Fruit fly (Drosophila melanogaster): ENCODE measurements around the gene futsch.
A peak's percentile ranks its signal among the peaks of the same experiment; 100 is the strongest.

Gene futsch

DNA sequence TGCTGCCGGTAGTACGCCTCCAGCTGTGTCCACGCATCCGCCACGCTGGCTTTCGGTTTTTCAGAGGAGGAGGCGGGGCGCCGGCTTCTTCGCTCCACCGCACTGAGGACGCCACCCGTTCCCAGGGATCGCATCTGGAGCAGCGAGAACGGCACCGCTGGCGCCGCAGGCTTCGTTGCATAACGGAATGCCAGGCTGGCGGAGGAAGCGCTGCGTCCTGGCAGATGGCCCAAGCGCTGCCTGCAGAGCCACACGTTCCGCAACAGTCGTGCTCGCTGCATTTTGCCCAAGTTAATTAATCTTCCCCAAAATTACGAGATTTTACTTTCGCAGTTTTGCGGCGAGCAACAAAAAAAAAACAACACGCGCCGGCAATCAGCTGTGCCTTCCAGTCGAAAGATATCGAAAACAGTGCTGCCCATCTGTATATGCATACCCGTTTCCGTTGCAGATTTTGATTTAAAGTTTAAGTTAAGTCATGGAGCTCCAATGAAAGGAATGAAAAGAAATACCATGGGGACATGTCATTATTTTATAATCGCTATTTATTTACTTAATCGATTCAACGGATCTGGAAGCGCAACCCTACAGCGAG is 51.5 kb downstream of the futsch start, which contains the start of gene Lrpprc2 (continued):
- TF ChIP-seq CG2116 (GFP tag; optimal IDR thresholded peaks at IDR 0.05) (peak; percentile 62), CG10267 (tag; optimal IDR thresholded peaks at IDR 0.05) (peak; percentile 10), stwl (tag; optimal IDR thresholded peaks at IDR 0.05) (peak; percentile 37), Dll (GFP tag; IDR thresholded peaks at IDR 0.05; ENCODE audit: partially characterized antibody) (0 out of 4 replicates have a peak, but pooled peaks have one; percentile 27), CG7271 (tag; optimal IDR thresholded peaks at IDR 0.05) (no peak), CG8944 (GFP tag; optimal IDR thresholded peaks at IDR 0.05) (no peak), ci (GFP tag; IDR thresholded peaks at IDR 0.05) (peak; percentile 64; the same call in 1 of the 3 replicates), wek (GFP tag; optimal IDR thresholded peaks at IDR 0.05) (peak; percentile 2), CG9797 (GFP tag; optimal IDR thresholded peaks at IDR 0.05) (peak; percentile 6), CG33557 (GFP tag; optimal IDR thresholded peaks at IDR 0.05) (peak; percentile 0), Ets65A (GFP tag) (peak; percentile 34), CG10543 (GFP tag; optimal IDR thresholded peaks at IDR 0.05) (peak; percentile 6), pfk (GFP tag; optimal IDR thresholded peaks at IDR 0.05) (peak; percentile 34), CG15601 (tag; optimal IDR thresholded peaks at IDR 0.05) (no peak), CG13123 (GFP tag; optimal IDR thresholded peaks at IDR 0.05) (no peak), run (tag; optimal IDR thresholded peaks at IDR 0.05) (no peak), CG17186 (GFP tag; optimal IDR thresholded peaks at IDR 0.05) (peak; percentile 3), caup (GFP tag; optimal IDR thresholded peaks at IDR 0.05; ENCODE audit: severe bottlenecking) (no peak), CTCF (GFP tag; optimal IDR thresholded peaks at IDR 0.05) (peak; percentile 35), CG12744 (GFP tag; optimal IDR thresholded peaks at IDR 0.05) (no peak), MESR4 (GFP tag; optimal IDR thresholded peaks at IDR 0.05) (peak; percentile 39), pzg (GFP tag; optimal IDR thresholded peaks at IDR 0.05) (peak; percentile 36), HLHmδ (GFP tag; optimal IDR thresholded peaks at IDR 0.05) (no peak), pita (GFP tag; optimal IDR thresholded peaks at IDR 0.05) (no peak), Myb (GFP tag; optimal IDR thresholded peaks at IDR 0.05) (peak; percentile 91), BEAF-32 (GFP tag; optimal IDR thresholded peaks at IDR 0.05) (peak; percentile 14), CG15514 (GFP tag; optimal IDR thresholded peaks at IDR 0.05) (peak; percentile 56), Scr (GFP tag; IDR thresholded peaks at IDR 0.05; ENCODE audit: partially characterized antibody) (0 out of 2 replicates have a peak, but pooled peaks have one; percentile 16), CG1603 (tag; optimal IDR thresholded peaks at IDR 0.05) (no peak), repo (GFP tag; optimal IDR thresholded peaks at IDR 0.05) (no peak), CG14710 (tag; optimal IDR thresholded peaks at IDR 0.05) (peak; percentile 24), dm (GFP tag; optimal IDR thresholded peaks at IDR 0.05) (peak; percentile 24), YL-1 (GFP tag; optimal IDR thresholded peaks at IDR 0.05) (peak; percentile 53), CG7987 (GFP tag; optimal IDR thresholded peaks at IDR 0.05) (peak; percentile 17), CG13287 (GFP tag; IDR thresholded peaks at IDR 0.05; ENCODE audit: partially characterized antibody) (peak; percentile 46; the same call in 1 of the 2 replicates), Pdp1 (GFP tag; optimal IDR thresholded peaks at IDR 0.05) (peak in 1 of 2 experiments; percentile 95)

DNA sequence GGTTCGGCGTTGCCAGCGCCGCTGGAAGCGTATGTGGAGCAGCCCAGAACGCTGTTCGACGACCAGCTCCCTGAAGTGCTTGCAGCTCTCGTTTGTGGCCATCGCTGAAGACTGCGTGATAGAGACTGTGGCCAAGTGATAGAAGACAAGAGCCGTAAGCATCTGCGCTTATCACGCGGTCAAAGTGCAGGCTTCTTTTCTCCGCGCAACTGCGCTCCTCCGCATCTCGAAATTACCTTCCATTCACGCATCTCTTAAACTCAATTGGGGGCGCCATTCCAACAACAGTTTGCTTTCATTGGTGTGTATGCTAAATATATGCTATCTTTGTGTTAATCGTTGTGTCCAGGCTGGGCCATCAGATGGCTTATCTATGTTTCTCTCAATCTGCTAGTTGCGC is 52.7 kb downstream of the futsch start, which contains the start of gene CG14787:
TSS of gene CG14787 (minus strand) at position 133 of the 400 bp plus-strand sequence.
- TF ChIP-seq CG2889 (GFP tag; IDR thresholded peaks at IDR 0.05) (no peak), h (optimal IDR thresholded peaks at IDR 0.05) (no peak), dmrt99B (tag; optimal IDR thresholded peaks at IDR 0.05) (no peak), CG18011 (GFP tag; optimal IDR thresholded peaks at IDR 0.05) (no peak), nom (GFP tag; optimal IDR thresholded peaks at IDR 0.05) (peak; percentile 58), repo (GFP tag; optimal IDR thresholded peaks at IDR 0.05) (no peak), Dad (GFP tag; optimal IDR thresholded peaks at IDR 0.05) (no peak), Pdp1 (GFP tag; optimal IDR thresholded peaks at IDR 0.05) (peak in 1 of 2 experiments; percentile 52), dati (GFP tag; IDR thresholded peaks at IDR 0.05) (no peak), CG13296 (GFP tag; optimal IDR thresholded peaks at IDR 0.05) (no peak), Rx (GFP tag; IDR thresholded peaks at IDR 0.05) (no peak), CG17359 (tag; optimal IDR thresholded peaks at IDR 0.05) (no peak), CG14860 (GFP tag; IDR thresholded peaks at IDR 0.05; ENCODE audit: partially characterized antibody) (no peak), ind (GFP tag; optimal IDR thresholded peaks at IDR 0.05) (no peak), CTCF (GFP tag; optimal IDR thresholded peaks at IDR 0.05) (no peak), CG11398 (GFP tag; optimal IDR thresholded peaks at IDR 0.05) (no peak), CG1832 (GFP tag; optimal IDR thresholded peaks at IDR 0.05) (no peak)

Measured in whole organism, embryonic.